Worm (Caenorhabditis elegans): ENCODE results near the gene trpp-5.
A peak's percentile ranks its signal among the peaks of the same experiment; 100 is the strongest.
"Not testable (repeated sequence)": the region's sequence is repeated elsewhere in the genome, so short reads cannot be mapped to it uniquely, and the experiment has no call there.

Gene trpp-5

ce11 chrII:12169487-12170128, 32.6 kb downstream of the trpp-5 start:
- TF ChIP-seq snpc-3.4 (tag; optimal IDR thresholded peaks at IDR 0.05): no peak
- no peak for TF ChIP-seq ztf-26 (tag; optimal IDR thresholded peaks at IDR 0.05)
- TF ChIP-seq hlh-26 (GFP tag; conservative IDR thresholded peaks at IDR 0.05): no peak
- no peak for TF ChIP-seq snpc-1.1 (tag; optimal IDR thresholded peaks at IDR 0.05; ENCODE audit: insufficient read depth)
- no peak for TF ChIP-seq nfya-2 (GFP tag; IDR thresholded peaks at IDR 0.05)

DNA sequence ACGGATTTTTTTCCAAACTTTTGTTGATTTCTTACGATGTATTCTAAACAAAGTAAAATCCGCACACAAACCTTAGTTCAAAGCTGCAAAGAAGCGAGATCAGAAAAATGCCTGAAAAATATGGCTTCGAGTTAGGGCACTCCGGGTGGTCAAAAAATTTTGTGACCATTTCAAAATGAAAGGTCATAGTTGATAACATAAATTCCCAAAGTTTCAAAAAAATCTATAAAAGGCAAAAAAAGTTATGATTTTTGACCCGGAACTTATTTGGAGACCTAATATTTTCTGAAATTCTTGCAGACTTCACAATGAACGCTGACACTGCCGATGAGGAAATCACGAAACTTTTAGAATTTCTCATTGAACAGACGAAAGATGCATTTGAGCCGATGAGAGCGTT, 37.6 kb downstream of the trpp-5 start, which contains the start of gene Y57A10A.8:
Gene Y57A10A.8, plus strand, starts transcription at position 301 of the 400 bp plus-strand sequence.
- not testable (repeated sequence) for TF ChIP-seq tbp1 (GFP tag; optimal IDR thresholded peaks at IDR 0.05); akir-1 (GFP tag; optimal IDR thresholded peaks at IDR 0.05); dpff-1 (tag; optimal IDR thresholded peaks at IDR 0.05)

DNA sequence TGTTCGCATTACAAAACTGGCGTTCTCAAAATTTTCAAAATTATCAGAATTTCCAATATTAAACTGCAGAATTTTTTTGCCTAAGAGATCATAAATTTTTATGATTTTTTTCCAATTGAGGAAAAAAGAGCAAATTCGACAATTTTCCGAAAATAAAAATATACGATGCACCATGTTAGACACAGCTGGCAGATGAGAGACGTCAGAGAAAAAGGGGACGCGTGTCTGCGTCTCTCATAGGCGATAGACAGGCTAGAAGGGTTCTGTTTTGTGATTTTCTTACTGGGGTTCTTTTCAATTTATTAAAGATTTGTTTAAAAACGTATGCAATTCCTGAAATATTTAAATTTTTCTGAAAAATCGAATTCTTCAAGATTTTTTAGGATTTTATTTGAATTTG, 39.2 kb downstream of the trpp-5 start:
- TF ChIP-seq hmg-1.2 (GFP tag; IDR thresholded peaks at IDR 0.05) (peak; percentile 93), nhr-27 (tag; optimal IDR thresholded peaks at IDR 0.05) (no peak)

- not testable (repeated sequence) for TF ChIP-seq mel-28 (tag; optimal IDR thresholded peaks at IDR 0.05; ENCODE audit: borderline replicate concordance); nhr-179 (tag; optimal IDR thresholded peaks at IDR 0.05); die-1 (tag; optimal IDR thresholded peaks at IDR 0.05)
Measured at ce11 chrII:12154186-12154585, 48.0 kb downstream of the trpp-5 start, which contains the start of gene Y57A10A.5. Gene Y57A10A.5, plus strand, starts transcription at chrII:12154486.

DNA sequence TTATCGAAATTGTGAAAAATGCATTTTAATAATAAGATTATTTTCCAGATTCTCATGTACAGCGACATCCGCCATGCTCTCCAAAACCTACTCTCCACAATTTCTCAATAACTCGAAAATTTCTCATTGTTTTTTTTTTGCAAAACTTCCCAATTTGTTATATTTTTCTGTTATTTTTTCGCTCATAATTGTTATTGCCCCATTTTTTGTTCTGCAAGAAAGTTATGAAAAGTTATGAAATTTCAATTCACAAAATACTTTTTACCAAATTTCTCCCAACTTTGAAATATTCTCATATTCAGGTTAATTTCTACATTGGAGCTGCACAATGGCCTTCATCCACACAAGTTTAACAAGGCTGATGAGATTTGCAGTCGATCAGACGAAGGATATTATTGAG, 50.5 kb downstream of the trpp-5 start, which contains the start of gene Y57A10A.4:
Gene Y57A10A.4, plus strand, starts transcription at position 301 of the 400 bp plus-strand sequence.
- TF ChIP-seq Y79H2A.3 (GFP tag; conservative IDR thresholded peaks at IDR 0.05) (peak; percentile 65; the same call in 1 of the 2 replicates), madf-6 (GFP tag; IDR thresholded peaks at IDR 0.05) (0 out of 2 replicates have a peak, but pooled peaks have one; percentile 29)
